Fruit fly (Drosophila melanogaster): ENCODE results near the gene CG14711.

CG14711 gene

DNA sequence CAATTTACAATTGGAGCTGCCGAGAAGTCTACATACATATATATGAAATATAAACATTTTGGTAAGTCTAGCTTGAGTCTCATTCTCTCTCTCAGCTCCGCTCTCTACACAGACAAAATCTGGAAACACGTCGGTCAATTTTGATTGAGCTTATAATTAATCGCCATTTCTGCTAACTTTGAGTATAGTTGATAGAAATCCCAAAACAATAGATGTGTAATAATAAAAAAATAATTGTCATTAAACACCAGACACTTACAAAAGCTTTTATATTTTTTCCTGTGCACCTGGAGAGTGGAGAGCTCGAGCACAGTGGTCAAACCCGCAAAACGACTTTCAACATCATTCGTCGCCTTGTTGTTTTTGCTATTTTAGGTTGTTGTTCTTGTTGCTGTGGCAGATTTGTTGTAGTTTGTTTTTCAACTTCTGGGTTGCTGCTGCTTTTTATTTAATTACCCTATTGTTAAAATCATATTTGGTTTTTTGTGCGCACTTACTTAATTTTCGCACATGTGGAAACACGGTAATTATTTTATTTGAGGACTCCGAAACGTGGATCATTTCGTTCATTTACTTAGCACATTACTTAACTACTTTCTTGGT lies 33.6 kb downstream of the CG14711 start (continued):
- TF ChIP-seq sqz (GFP tag; optimal IDR thresholded peaks at IDR 0.05) (peak; percentile 86), ERR (GFP tag; optimal IDR thresholded peaks at IDR 0.05) (peak; percentile 91), CG12769 (tag; optimal IDR thresholded peaks at IDR 0.05) (peak; percentile 96), ind (GFP tag; optimal IDR thresholded peaks at IDR 0.05) (peak; percentile 96), sr (GFP tag; IDR thresholded peaks at IDR 0.05) (peak; percentile 84), CG8924 (tag; optimal IDR thresholded peaks at IDR 0.05) (peak; percentile 97), lbe (GFP tag; optimal IDR thresholded peaks at IDR 0.05) (peak; percentile 98), D19B (GFP tag; optimal IDR thresholded peaks at IDR 0.05) (peak; percentile 89), Kr (GFP tag; optimal IDR thresholded peaks at IDR 0.05) (no peak), CG15011 (GFP tag; optimal IDR thresholded peaks at IDR 0.05) (peak; percentile 90), CG4282 (GFP tag; optimal IDR thresholded peaks at IDR 0.05) (peak; percentile 87), CG10654 (GFP tag; optimal IDR thresholded peaks at IDR 0.05) (peak; percentile 91), br (optimal IDR thresholded peaks at IDR 0.05) (no peak), CG9932 (GFP tag; IDR thresholded peaks at IDR 0.05) (peak; percentile 98), unc-4 (GFP tag; IDR thresholded peaks at IDR 0.05; ENCODE audit: partially characterized antibody) (no peak), Hmr (GFP tag; optimal IDR thresholded peaks at IDR 0.05) (peak; percentile 97), sob (GFP tag; IDR thresholded peaks at IDR 0.05) (peak; percentile 97), CG1233 (GFP tag; optimal IDR thresholded peaks at IDR 0.05) (peak; percentile 95), Sry-δ (GFP tag; optimal IDR thresholded peaks at IDR 0.05) (peak; percentile 57), dmrt99B (tag; optimal IDR thresholded peaks at IDR 0.05) (peak; percentile 97), CG34224 (GFP tag; IDR thresholded peaks at IDR 0.05; ENCODE audit: partially characterized antibody) (no peak), Lpt (GFP tag; optimal IDR thresholded peaks at IDR 0.05) (no peak), Gsc (GFP tag; IDR thresholded peaks at IDR 0.05) (peak; percentile 87), ap (GFP tag; IDR thresholded peaks at IDR 0.05) (peak; percentile 93), Poxn (GFP tag; IDR thresholded peaks at IDR 0.05) (peak; percentile 95), kah (GFP tag; optimal IDR thresholded peaks at IDR 0.05) (peak; percentile 86), Camta (GFP tag; optimal IDR thresholded peaks at IDR 0.05) (peak; percentile 95), CG1529 (GFP tag; optimal IDR thresholded peaks at IDR 0.05) (peak; percentile 93), Nf-YB (GFP tag; optimal IDR thresholded peaks at IDR 0.05) (peak; percentile 85), CG34422 (GFP tag; IDR thresholded peaks at IDR 0.05) (peak; percentile 97), CG13894 (tag; optimal IDR thresholded peaks at IDR 0.05) (peak; percentile 88), crol (GFP tag; IDR thresholded peaks at IDR 0.05) (peak; percentile 45), CG7745 (tag; optimal IDR thresholded peaks at IDR 0.05) (peak; percentile 68), CG11695 (GFP tag; IDR thresholded peaks at IDR 0.05) (peak; percentile 97), Sox100B (GFP tag; optimal IDR thresholded peaks at IDR 0.05) (peak; percentile 92), CG12219 (GFP tag; optimal IDR thresholded peaks at IDR 0.05) (peak; percentile 96), prd (optimal IDR thresholded peaks at IDR 0.05) (no peak), prd (GFP tag; IDR thresholded peaks at IDR 0.05) (peak; percentile 96), Vsx1 (GFP tag; optimal IDR thresholded peaks at IDR 0.05) (peak; percentile 90), NC2β (GFP tag; optimal IDR thresholded peaks at IDR 0.05) (peak; percentile 95), Pdp1 (GFP tag; optimal IDR thresholded peaks at IDR 0.05) (peak; percentile 95 to 97), sna (GFP tag; IDR thresholded peaks at IDR 0.05; ENCODE audit: partially characterized antibody) (no peak), Spps (tag; optimal IDR thresholded peaks at IDR 0.05) (peak; percentile 91), Dbx (GFP tag; IDR thresholded peaks at IDR 0.05) (peak; percentile 97), Hsf (GFP tag; optimal IDR thresholded peaks at IDR 0.05) (peak; percentile 97), CG7357 (GFP tag; IDR thresholded peaks at IDR 0.05) (peak; percentile 91), Tbp (GFP tag; optimal IDR thresholded peaks at IDR 0.05) (no peak), ewg (GFP tag; optimal IDR thresholded peaks at IDR 0.05) (peak; percentile 87), Xrp1 (GFP tag; IDR thresholded peaks at IDR 0.05) (peak; percentile 97)

Measured in whole organism, embryonic.